Fruit fly (Drosophila melanogaster): ENCODE results near the gene Sur-8.

The Sur-8 gene

dm6 chr3R:17405009-17405408, 2.7 kb upstream of the Sur-8 start, which contains the start of gene CG42823:
TSS of gene CG42823 (minus strand) at chr3R:17405109.
- TF ChIP-seq Eip93F (GFP tag; optimal IDR thresholded peaks at IDR 0.05) (no peak), CG8319 (GFP tag; optimal IDR thresholded peaks at IDR 0.05) (no peak), CG10669 (GFP tag; optimal IDR thresholded peaks at IDR 0.05) (no peak), Hr39 (GFP tag; optimal IDR thresholded peaks at IDR 0.05) (no peak), CG3919 (GFP tag; optimal IDR thresholded peaks at IDR 0.05) (no peak), ss (GFP tag; optimal IDR thresholded peaks at IDR 0.05) (no peak), CG6276 (GFP tag; optimal IDR thresholded peaks at IDR 0.05) (no peak), OdsH (GFP tag; optimal IDR thresholded peaks at IDR 0.05) (no peak), Blimp-1 (GFP tag; optimal IDR thresholded peaks at IDR 0.05) (no peak), Eip78C (GFP tag) (no peak), Hr38 (GFP tag; optimal IDR thresholded peaks at IDR 0.05) (no peak), CG7368 (GFP tag; optimal IDR thresholded peaks at IDR 0.05) (no peak), CG11762 (GFP tag; optimal IDR thresholded peaks at IDR 0.05; ENCODE audit: insufficient read depth) (no peak), Ets21C (GFP tag; optimal IDR thresholded peaks at IDR 0.05) (no peak)

- peak; percentile 29 for TF ChIP-seq fkh (GFP tag; optimal IDR thresholded peaks at IDR 0.05)
- peak; percentile 47 for TF ChIP-seq vri (GFP tag; optimal IDR thresholded peaks at IDR 0.05)
- TF ChIP-seq eg (GFP tag; IDR thresholded peaks at IDR 0.05) = no peak
- no peak for TF ChIP-seq pdm3 (GFP tag; optimal IDR thresholded peaks at IDR 0.05)
- TF ChIP-seq Sox14 (GFP tag; optimal IDR thresholded peaks at IDR 0.05) = no peak
- no peak for TF ChIP-seq CG7368 (GFP tag; optimal IDR thresholded peaks at IDR 0.05)
- no peak for TF ChIP-seq salr (GFP tag; optimal IDR thresholded peaks at IDR 0.05)
Observed at dm6 chr3R:17404155-17404554, 1.8 kb upstream of the Sur-8 start.

dm6 chr3R:17403618-17404017, 1.3 kb upstream of the Sur-8 start, which contains the start of gene CG34280:
TSS of gene CG34280 (minus strand) at chr3R:17403718.
- no peak for TF ChIP-seq Eip75B (GFP tag; optimal IDR thresholded peaks at IDR 0.05)
- no peak for TF ChIP-seq acj6 (GFP tag; optimal IDR thresholded peaks at IDR 0.05)
- peak; percentile 48 for TF ChIP-seq Sox14 (GFP tag; optimal IDR thresholded peaks at IDR 0.05)

DNA sequence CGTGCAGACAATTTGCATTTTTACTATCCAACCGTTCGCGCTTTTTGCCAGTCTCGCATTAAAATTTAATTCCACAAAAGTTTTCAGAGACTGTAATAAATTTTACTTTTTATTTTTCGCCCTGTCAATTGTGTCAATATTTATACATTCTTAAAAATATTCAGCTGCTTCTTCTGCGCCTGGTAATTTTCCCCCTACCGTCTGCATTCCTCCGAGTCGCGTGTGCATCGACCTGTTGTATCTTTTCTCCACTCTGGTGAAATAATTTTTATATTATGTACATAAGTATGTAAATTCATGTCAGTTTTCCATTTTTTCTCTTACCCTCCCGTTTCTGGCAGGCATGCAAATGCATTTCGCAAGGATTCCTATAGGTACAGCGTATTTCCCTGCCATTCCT, 873 bp upstream of the Sur-8 start, which contains the start of gene CG34279:
TSS of gene CG34279 (minus strand) at position 101 of the 400 bp plus-strand sequence.
- TF ChIP-seq Hr38 (GFP tag; optimal IDR thresholded peaks at IDR 0.05) (no peak), dsx (GFP tag; optimal IDR thresholded peaks at IDR 0.05; ENCODE audit: poor library complexity, severe bottlenecking) (no peak), fkh (GFP tag; optimal IDR thresholded peaks at IDR 0.05) (no peak), CG1621 (tag; optimal IDR thresholded peaks at IDR 0.05) (no peak), CG16779 (tag; optimal IDR thresholded peaks at IDR 0.05) (no peak), CG32006 (GFP tag; optimal IDR thresholded peaks at IDR 0.05) (no peak), CG6276 (GFP tag; optimal IDR thresholded peaks at IDR 0.05) (no peak), CG6808 (GFP tag; optimal IDR thresholded peaks at IDR 0.05) (no peak), Hr4 (GFP tag; optimal IDR thresholded peaks at IDR 0.05) (no peak), Sox102F (GFP tag; optimal IDR thresholded peaks at IDR 0.05) (no peak), CG4318 (GFP tag; optimal IDR thresholded peaks at IDR 0.05) (no peak)

DNA sequence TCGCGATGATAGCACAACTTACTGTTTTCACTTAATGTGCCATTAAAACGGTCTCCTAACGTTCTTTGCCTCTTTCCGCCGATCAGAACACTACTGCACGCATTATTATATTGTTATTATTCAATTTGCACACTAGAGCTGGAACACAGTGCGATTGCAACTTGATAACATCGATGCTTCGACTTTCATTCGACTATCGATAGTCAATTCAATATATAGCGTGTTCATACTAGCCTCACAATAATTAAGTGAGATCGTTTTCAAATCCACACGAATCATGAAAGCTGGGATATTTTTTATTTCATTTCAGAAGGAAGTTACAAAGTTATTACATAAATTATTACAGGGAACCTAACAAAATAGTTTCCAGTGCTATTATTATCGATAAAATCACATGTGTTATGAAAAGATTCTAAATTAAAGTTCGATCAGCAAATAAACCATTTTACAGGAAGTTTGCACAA, 994 bp downstream of the Sur-8 start:
- no peak for TF ChIP-seq CG16779 (tag; optimal IDR thresholded peaks at IDR 0.05)
- TF ChIP-seq acj6 (GFP tag; optimal IDR thresholded peaks at IDR 0.05) = peak; percentile 23
- TF ChIP-seq fkh (GFP tag; optimal IDR thresholded peaks at IDR 0.05) = peak; percentile 67
- TF ChIP-seq CG6276 (GFP tag; optimal IDR thresholded peaks at IDR 0.05) = no peak
- peak; percentile 14 for TF ChIP-seq Sox102F (GFP tag; optimal IDR thresholded peaks at IDR 0.05)
- peak; percentile 24 for TF ChIP-seq CG3032 (tag; optimal IDR thresholded peaks at IDR 0.05)
- TF ChIP-seq OdsH (GFP tag; optimal IDR thresholded peaks at IDR 0.05) = peak; percentile 45
- peak; percentile 50 for TF ChIP-seq Eip78C (GFP tag)
- TF ChIP-seq Hr39 (GFP tag; optimal IDR thresholded peaks at IDR 0.05) = peak; percentile 51
- TF ChIP-seq Smox (GFP tag; optimal IDR thresholded peaks at IDR 0.05) = peak; percentile 57
- TF ChIP-seq CG11902 (GFP tag; optimal IDR thresholded peaks at IDR 0.05) = no peak
- peak; percentile 44 for TF ChIP-seq esn (GFP tag; optimal IDR thresholded peaks at IDR 0.05)
- no peak for TF ChIP-seq dsx (GFP tag; optimal IDR thresholded peaks at IDR 0.05; ENCODE audit: poor library complexity, severe bottlenecking)
- no peak for TF ChIP-seq CG10669 (GFP tag; optimal IDR thresholded peaks at IDR 0.05)
- TF ChIP-seq Sox14 (GFP tag; optimal IDR thresholded peaks at IDR 0.05) = peak; percentile 54
- peak; percentile 53 for TF ChIP-seq lz (GFP tag; optimal IDR thresholded peaks at IDR 0.05)
- peak; percentile 92 for TF ChIP-seq vri (GFP tag; optimal IDR thresholded peaks at IDR 0.05)
- TF ChIP-seq CG15336 (GFP tag; IDR thresholded peaks at IDR 0.05) = peak; percentile 53
- peak; percentile 22 for TF ChIP-seq Eip75B (GFP tag; optimal IDR thresholded peaks at IDR 0.05)
- peak; percentile 74 for TF ChIP-seq Hr4 (GFP tag; optimal IDR thresholded peaks at IDR 0.05)
- TF ChIP-seq Met (GFP tag; optimal IDR thresholded peaks at IDR 0.05) = peak; percentile 41
- peak; percentile 28 for TF ChIP-seq achi (GFP tag; optimal IDR thresholded peaks at IDR 0.05)
- no peak for TF ChIP-seq Gug (GFP tag; IDR thresholded peaks at IDR 0.05)
- TF ChIP-seq CG31627 (GFP tag; optimal IDR thresholded peaks at IDR 0.05) = peak; percentile 46
- TF ChIP-seq Eip93F (GFP tag; optimal IDR thresholded peaks at IDR 0.05) = no peak
- TF ChIP-seq Ets21C (GFP tag; optimal IDR thresholded peaks at IDR 0.05) = peak; percentile 20
- peak; percentile 10 for TF ChIP-seq topi (GFP tag; optimal IDR thresholded peaks at IDR 0.05)

Data from whole organism, prepupa.